Worm (Caenorhabditis elegans) whole organism, mixed stage, embryonic: ENCODE measurements around the gene lido-8.

Experiments
- mls-2 ChIP-seq: sonication (generic microtip); optimal IDR thresholded peaks from 2 replicates; lab custom pipeline; 2016; ENCODE audit warnings: mild to moderate bottlenecking, missing genetic modification characterization, moderate library complexity, missing compliant biosample characterization
- nhr-76 ChIP-seq: sonication (generic microtip); optimal IDR thresholded peaks from 2 replicates; lab custom pipeline; 2017; ENCODE audit warnings: missing biosample characterization, missing genetic modification characterization
- snpc-4 ChIP-seq: fragments of 150-350 bp; optimal IDR thresholded peaks from 2 replicates; lab custom pipeline; 2014; ENCODE audit warnings: missing biosample characterization, missing genetic modification characterization
- sptf-1 ChIP-seq: sonication (generic microtip); optimal IDR thresholded peaks from 2 replicates; lab custom pipeline; 2017; ENCODE audit warnings: mild to moderate bottlenecking, missing genetic modification characterization, moderate library complexity, missing compliant biosample characterization
- unc-120 ChIP-seq: sonication (generic microtip); optimal IDR thresholded peaks from 2 replicates; lab custom pipeline; 2017; ENCODE audit warnings: missing genetic modification characterization, missing compliant biosample characterization; ENCODE audit not compliant: poor library complexity, severe bottlenecking
- unc-39 ChIP-seq: fragments of 150-350 bp; optimal IDR thresholded peaks from 2 replicates; lab custom pipeline; 2014; ENCODE audit warnings: missing biosample characterization, missing genetic modification characterization
- unc-62 ChIP-seq: fragments of 150-350 bp; optimal IDR thresholded peaks from 2 replicates; lab custom pipeline; 2014; ENCODE audit warnings: missing biosample characterization, missing genetic modification reagents, missing genetic modification characterization

DNA sequence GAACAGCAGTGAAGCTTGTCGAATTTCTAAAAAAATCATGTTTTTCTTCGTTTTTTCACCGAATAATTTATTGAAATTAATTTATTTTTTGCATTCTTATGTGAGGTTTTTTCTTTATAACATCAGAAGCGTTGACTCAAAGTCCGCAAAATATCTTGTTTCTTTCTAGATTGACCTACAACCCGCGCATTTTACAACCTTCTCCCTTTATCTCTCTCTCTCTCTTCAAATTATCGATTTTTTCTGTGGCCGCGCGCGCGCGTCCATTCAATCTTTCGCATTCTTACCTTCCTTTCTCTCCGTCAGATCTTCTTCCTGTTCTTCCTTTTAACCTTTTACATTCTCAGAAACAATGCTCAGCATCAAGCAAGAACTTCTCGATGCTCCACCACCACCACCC lies 8.7 kb downstream of the lido-8 start, which contains the start of gene lido-12:
- no peak for TF ChIP-seq nhr-76 (tag; lab: Kevin White, UChicago)
- no peak for TF ChIP-seq unc-62 (GFP tag; lab: Kevin White, UChicago)
- no peak for TF ChIP-seq sptf-1 (tag; lab: Kevin White, UChicago)
- TF ChIP-seq unc-120 (tag; lab: Kevin White, UChicago) = no peak
- no peak for TF ChIP-seq unc-39 (tag; lab: Kevin White, UChicago)
- no peak for TF ChIP-seq mls-2 (tag; lab: Kevin White, UChicago)
- no peak for TF ChIP-seq snpc-4
